Worm (Caenorhabditis elegans): ENCODE measurements around the gene pdk-1.

DNA sequence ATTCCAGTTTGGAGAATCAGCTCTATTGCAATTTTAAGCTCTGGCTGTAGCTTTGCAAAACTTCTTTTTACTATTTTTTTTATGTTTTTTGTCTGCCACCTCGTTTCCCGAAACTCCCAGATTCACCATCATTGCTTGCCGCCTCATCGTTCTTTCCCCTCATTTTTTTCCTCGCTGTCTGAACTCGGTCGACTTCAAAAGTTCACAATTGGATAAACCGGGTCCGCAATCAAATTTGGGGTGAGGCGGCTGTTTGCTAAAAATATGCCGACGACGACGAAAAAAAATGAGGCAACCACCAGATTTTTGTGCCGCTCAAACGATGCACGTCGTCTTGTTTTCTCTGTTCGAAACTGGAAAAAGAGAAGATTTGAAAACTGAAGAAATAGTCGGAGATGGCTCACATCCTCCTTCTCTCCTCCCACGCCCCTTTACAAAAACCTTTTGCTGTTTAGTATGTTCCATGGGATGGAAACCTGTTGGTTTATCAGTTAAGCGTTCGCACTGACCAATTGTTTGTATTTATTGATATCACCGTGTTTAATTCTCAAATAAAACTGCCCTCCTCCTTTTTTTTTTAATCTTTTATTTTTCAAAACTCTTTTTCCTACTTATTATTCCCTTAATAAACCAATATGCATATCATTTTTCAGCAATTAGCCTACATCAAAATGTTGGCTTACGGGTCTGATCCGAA is 26.4 kb upstream of the pdk-1 start, which contains the start of gene dop-4:
- TF ChIP-seq ref-1 (GFP tag; conservative IDR thresholded peaks at IDR 0.05) (no peak), flt-1 (GFP tag; IDR thresholded peaks at IDR 0.05) (no peak), ztf-23 (GFP tag; IDR thresholded peaks at IDR 0.05) (no peak), T22C8.4 (GFP tag; IDR thresholded peaks at IDR 0.05) (no peak)

Data from whole organism, midembryonic.